Worm (Caenorhabditis elegans) whole organism, L3 larva: ENCODE data around the gene E04F6.8.

ENCODE experiments used
- ZK546.5 ChIP-seq: sonication (generic microtip); optimal IDR thresholded peaks from 2 replicates; lab custom pipeline; 2017; ENCODE audit warnings: missing biosample characterization, missing genetic modification characterization
- aly-2 ChIP-seq: fragments of 150-350 bp; optimal IDR thresholded peaks from 2 replicates; lab custom pipeline; 2014; ENCODE audit warnings: missing biosample characterization, missing genetic modification characterization
- ama-1 ChIP-seq: fragments of 150-350 bp; optimal IDR thresholded peaks from 2 replicates; lab custom pipeline; 2018
- ceh-16 ChIP-seq: sonication (generic microtip); optimal IDR thresholded peaks from 2 replicates; lab custom pipeline; 2017; ENCODE audit warnings: missing biosample characterization, missing genetic modification characterization
- daf-12 ChIP-seq: fragments of 150-350 bp; optimal IDR thresholded peaks from 2 replicates; lab custom pipeline; 2014; ENCODE audit warnings: missing biosample characterization, missing genetic modification reagents, missing genetic modification characterization
- egl-27 ChIP-seq: sonication (generic microtip); optimal IDR thresholded peaks from 4 replicates; lab custom pipeline; 2017; ENCODE audit warnings: missing biosample characterization, missing genetic modification reagents, missing genetic modification characterization
- egl-5 ChIP-seq: fragments of 150-350 bp; optimal IDR thresholded peaks from 2 replicates; lab custom pipeline; 2017; ENCODE audit warnings: missing biosample characterization, missing genetic modification reagents, missing genetic modification characterization, inconsistent platforms
- eor-1 ChIP-seq, 2 experiments: fragments of 150-350 bp; optimal IDR thresholded peaks; 2 replicates each; lab custom pipeline; 2014 to 2018; ENCODE audit warnings: missing biosample characterization in 2 of 2, missing genetic modification characterization in 2 of 2
- fkh-2 ChIP-seq: fragments of 150-350 bp; optimal IDR thresholded peaks from 2 replicates; lab custom pipeline; 2014; ENCODE audit warnings: missing biosample characterization, missing genetic modification reagents, missing genetic modification characterization
- fos-1 ChIP-seq: fragments of 150-350 bp; optimal IDR thresholded peaks from 2 replicates; lab custom pipeline; 2014; ENCODE audit warnings: missing biosample characterization, missing genetic modification characterization
- jun-1 ChIP-seq: fragments of 150-350 bp; optimal IDR thresholded peaks from 2 replicates; lab custom pipeline; 2014; ENCODE audit warnings: missing biosample characterization, missing genetic modification reagents, missing genetic modification characterization
- lin-15B ChIP-seq: fragments of 150-350 bp; optimal IDR thresholded peaks from 2 replicates; lab custom pipeline; 2014; ENCODE audit warnings: missing biosample characterization, missing genetic modification characterization
- lin-39 ChIP-seq: fragments of 150-350 bp; optimal IDR thresholded peaks from 2 replicates; lab custom pipeline; 2018; ENCODE audit warnings: missing biosample characterization, missing genetic modification reagents, missing genetic modification characterization
- lsy-12 ChIP-seq: sonication (generic microtip); optimal IDR thresholded peaks from 2 replicates; lab custom pipeline; 2016; ENCODE audit warnings: mild to moderate bottlenecking, missing genetic modification characterization, missing compliant biosample characterization
- mdl-1 ChIP-seq: fragments of 150-350 bp; optimal IDR thresholded peaks from 2 replicates; lab custom pipeline; 2014; ENCODE audit warnings: missing biosample characterization, missing genetic modification characterization
- nhr-11 ChIP-seq: fragments of 150-350 bp; optimal IDR thresholded peaks from 2 replicates; lab custom pipeline; 2014; ENCODE audit warnings: missing biosample characterization, missing genetic modification characterization
- nhr-237 ChIP-seq: fragments of 150-350 bp; optimal IDR thresholded peaks from 2 replicates; lab custom pipeline; 2014; ENCODE audit warnings: missing biosample characterization, missing genetic modification characterization
- nhr-25 ChIP-seq: sonication (generic microtip); optimal IDR thresholded peaks from 2 replicates; lab custom pipeline; 2017; ENCODE audit warnings: missing biosample characterization, missing genetic modification characterization
- nhr-67 ChIP-seq: fragments of 150-350 bp; optimal IDR thresholded peaks from 2 replicates; lab custom pipeline; 2014; ENCODE audit warnings: missing biosample characterization, missing genetic modification characterization
- nhr-77 ChIP-seq: fragments of 150-350 bp; optimal IDR thresholded peaks from 2 replicates; lab custom pipeline; 2014; ENCODE audit warnings: missing biosample characterization, missing genetic modification characterization
- pha-4 ChIP-seq: fragments of 150-350 bp; optimal IDR thresholded peaks from 2 replicates; lab custom pipeline; 2014; ENCODE audit warnings: missing biosample characterization, missing genetic modification reagents, missing genetic modification characterization
- pqm-1 ChIP-seq: fragments of 150-350 bp; optimal IDR thresholded peaks from 2 replicates; lab custom pipeline; 2017; ENCODE audit warnings: missing biosample characterization, missing genetic modification characterization, inconsistent platforms
- sea-2 ChIP-seq: fragments of 150-350 bp; sonication (generic microtip); optimal IDR thresholded peaks from 4 replicates; lab custom pipeline; 2014; ENCODE audit warnings: missing biosample characterization, missing genetic modification reagents, missing genetic modification characterization
- skn-1 ChIP-seq: fragments of 150-350 bp; optimal IDR thresholded peaks from 2 replicates; lab custom pipeline; 2014; ENCODE audit warnings: missing biosample characterization, missing genetic modification characterization
- tbx-2 ChIP-seq: sonication (generic microtip); optimal IDR thresholded peaks from 2 replicates; lab custom pipeline; 2016; ENCODE audit warnings: mild to moderate bottlenecking, missing genetic modification characterization, missing compliant biosample characterization
- ztf-11 ChIP-seq: fragments of 150-350 bp; optimal IDR thresholded peaks from 2 replicates; lab custom pipeline; 2014; ENCODE audit warnings: missing biosample characterization, missing genetic modification characterization
- ztf-4 ChIP-seq: fragments of 150-350 bp; optimal IDR thresholded peaks from 2 replicates; lab custom pipeline; 2014; ENCODE audit warnings: missing biosample characterization, missing genetic modification characterization

The E04F6.8 gene

ce11 chrII:7165749-7166148 lies 45.4 kb downstream of the E04F6.8 start, which contains the start of gene mfsd-13.2:
TSS of gene mfsd-13.2 (minus strand) at chrII:7165849.
- TF ChIP-seq ztf-4 (tag; lab: Kevin White, UChicago) (no peak), fkh-2 (no peak), jun-1 (tag; lab: Kevin White, UChicago) (no peak), tbx-2 (tag; lab: Kevin White, UChicago) (no peak), ztf-11 (tag; lab: Kevin White, UChicago) (no peak), fos-1 (no peak), ceh-16 (tag; lab: Kevin White, UChicago) (no peak), nhr-237 (tag; lab: Kevin White, UChicago) (no peak), lin-39 (no peak), daf-12 (tag; lab: Kevin White, UChicago) (no peak), nhr-11 (no peak), nhr-77 (tag; lab: Kevin White, UChicago) (no peak), mdl-1 (tag; lab: Kevin White, UChicago) (no peak), lsy-12 (tag; lab: Kevin White, UChicago) (no peak), pqm-1 (tag; lab: Kevin White, UChicago) (no peak), egl-27 (tag; lab: Kevin White, UChicago) (no peak), pha-4 (tag; lab: Kevin White, UChicago) (no peak), nhr-25 (tag; lab: Kevin White, UChicago) (no peak), egl-5 (tag; lab: Kevin White, UChicago) (no peak), skn-1 (no peak)

- TF ChIP-seq mdl-1 (tag; lab: Kevin White, UChicago), result no peak
- TF ChIP-seq nhr-77 (tag; lab: Kevin White, UChicago), result no peak
- no peak for TF ChIP-seq skn-1
- TF ChIP-seq lin-15B (tag; lab: Kevin White, UChicago), result no peak
- no peak for TF ChIP-seq sea-2
- TF ChIP-seq lsy-12 (tag; lab: Kevin White, UChicago), result no peak
- TF ChIP-seq ZK546.5, result no peak
- TF ChIP-seq eor-1 (tag; optimal IDR thresholded peaks at IDR 0.05; lab: Kevin White, UChicago), result no peak
- TF ChIP-seq aly-2 (tag; lab: Kevin White, UChicago), result no peak
- no peak for TF ChIP-seq ama-1 (lab: Kevin White, UChicago)
- no peak for TF ChIP-seq fos-1
- TF ChIP-seq nhr-11, result no peak
- TF ChIP-seq nhr-67 (tag; lab: Kevin White, UChicago), result no peak
- no peak for TF ChIP-seq ztf-4 (tag; lab: Kevin White, UChicago)
- TF ChIP-seq ceh-16 (tag; lab: Kevin White, UChicago), result no peak
- no peak for TF ChIP-seq pha-4 (tag; lab: Kevin White, UChicago)
Observed at ce11 chrII:7161512-7161911, 49.7 kb downstream of the E04F6.8 start, which contains the start of gene C27H5.12. TSS of gene C27H5.12 (minus strand) at chrII:7161612.
